Worm (Caenorhabditis elegans): Measurements from ENCODE around the gene sas-5.

sas-5 gene

ce11 chrV:11605227-11605626 is 5.3 kb upstream of the sas-5 start:
- TF ChIP-seq mls-2 (tag; optimal IDR thresholded peaks at IDR 0.05) = no peak
- no peak for TF ChIP-seq flh-1 (GFP tag; optimal IDR thresholded peaks at IDR 0.05)
- TF ChIP-seq pha-4 (tag; optimal IDR thresholded peaks at IDR 0.05) = no peak
- no peak for TF ChIP-seq lin-32 (GFP tag; optimal IDR thresholded peaks at IDR 0.05)
- TF ChIP-seq tbx-8 (GFP tag; optimal IDR thresholded peaks at IDR 0.05) = no peak
- no peak for TF ChIP-seq ceh-39 (tag; optimal IDR thresholded peaks at IDR 0.05)
- TF ChIP-seq elt-1 (tag; optimal IDR thresholded peaks at IDR 0.05; ENCODE audit: borderline replicate concordance, insufficient read depth) = no peak
- no peak for TF ChIP-seq lin-13 (tag; optimal IDR thresholded peaks at IDR 0.05)
- no peak for TF ChIP-seq hlh-1 (tag; optimal IDR thresholded peaks at IDR 0.05)
- no peak for TF ChIP-seq sptf-1 (tag; optimal IDR thresholded peaks at IDR 0.05)
- no peak for TF ChIP-seq ham-2 (GFP tag; optimal IDR thresholded peaks at IDR 0.05)
- no peak for TF ChIP-seq mep-1 (tag; optimal IDR thresholded peaks at IDR 0.05)
- no peak for TF ChIP-seq unc-120 (tag; optimal IDR thresholded peaks at IDR 0.05; ENCODE audit: poor library complexity, severe bottlenecking)
- no peak for TF ChIP-seq zip-8 (tag; optimal IDR thresholded peaks at IDR 0.05)
- TF ChIP-seq ces-1 (GFP tag; optimal IDR thresholded peaks at IDR 0.05) = no peak
- TF ChIP-seq mab-5 (tag; optimal IDR thresholded peaks at IDR 0.05) = no peak
- TF ChIP-seq elt-3 (tag; optimal IDR thresholded peaks at IDR 0.05) = no peak
- TF ChIP-seq unc-39 (tag; optimal IDR thresholded peaks at IDR 0.05) = no peak

DNA sequence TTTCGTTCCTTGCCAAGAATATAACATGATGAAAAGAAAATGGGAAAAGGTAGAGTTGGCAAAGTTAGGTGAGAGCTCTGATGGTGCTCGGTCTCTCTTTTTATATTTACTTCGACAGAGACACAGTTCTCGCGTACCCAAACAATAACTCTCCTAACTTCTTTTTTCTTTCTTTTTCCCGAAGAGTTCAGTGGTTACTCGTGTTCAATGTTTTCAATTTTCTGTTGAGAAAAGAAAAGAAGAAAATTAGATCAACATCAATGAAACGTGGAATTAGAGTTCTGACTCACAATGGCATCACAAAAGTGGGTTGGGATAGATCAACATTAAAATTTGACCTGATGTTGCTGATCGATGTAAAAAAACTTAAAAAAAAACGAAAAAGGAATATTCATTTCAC is 4.1 kb upstream of the sas-5 start, which contains the start of gene idpp-16:
idpp-16 (minus strand) TSS at position 101 of the 400 bp plus-strand sequence.
- TF ChIP-seq zip-8 (tag; optimal IDR thresholded peaks at IDR 0.05) (no peak), bed-3 (GFP tag; optimal IDR thresholded peaks at IDR 0.05) (no peak), ces-1 (GFP tag; optimal IDR thresholded peaks at IDR 0.05) (no peak), tbx-8 (GFP tag; optimal IDR thresholded peaks at IDR 0.05) (no peak), sem-2 (GFP tag; optimal IDR thresholded peaks at IDR 0.05) (no peak), lin-32 (GFP tag; optimal IDR thresholded peaks at IDR 0.05) (no peak), unc-62 (GFP tag; optimal IDR thresholded peaks at IDR 0.05) (no peak), elt-1 (tag; optimal IDR thresholded peaks at IDR 0.05; ENCODE audit: borderline replicate concordance, insufficient read depth) (no peak), mep-1 (tag; optimal IDR thresholded peaks at IDR 0.05) (no peak), ceh-39 (tag; optimal IDR thresholded peaks at IDR 0.05) (no peak), blmp-1 (tag; optimal IDR thresholded peaks at IDR 0.05) (no peak), hlh-1 (tag; optimal IDR thresholded peaks at IDR 0.05) (no peak)

- no peak for TF ChIP-seq sem-2 (GFP tag; optimal IDR thresholded peaks at IDR 0.05)
- TF ChIP-seq nhr-28 (tag; optimal IDR thresholded peaks at IDR 0.05) = no peak
- no peak for TF ChIP-seq lsy-2 (tag; optimal IDR thresholded peaks at IDR 0.05)
- no peak for TF ChIP-seq unc-39 (tag; optimal IDR thresholded peaks at IDR 0.05)
- no peak for TF ChIP-seq unc-62 (GFP tag; optimal IDR thresholded peaks at IDR 0.05)
- TF ChIP-seq hlh-1 (tag; optimal IDR thresholded peaks at IDR 0.05) = no peak
- no peak for TF ChIP-seq blmp-1 (tag; optimal IDR thresholded peaks at IDR 0.05)
- no peak for TF ChIP-seq elt-1 (tag; optimal IDR thresholded peaks at IDR 0.05; ENCODE audit: borderline replicate concordance, insufficient read depth)
- TF ChIP-seq nhr-76 (tag; optimal IDR thresholded peaks at IDR 0.05) = no peak
- TF ChIP-seq nhr-2 (tag; optimal IDR thresholded peaks at IDR 0.05) = no peak
- no peak for TF ChIP-seq ceh-39 (tag; optimal IDR thresholded peaks at IDR 0.05)
These were observed 488 bp upstream of the sas-5 start, which contains the start of gene piit-1 for ce11 chrV:11610049-11610448. Gene piit-1, minus strand, starts transcription at chrV:11610149.

DNA sequence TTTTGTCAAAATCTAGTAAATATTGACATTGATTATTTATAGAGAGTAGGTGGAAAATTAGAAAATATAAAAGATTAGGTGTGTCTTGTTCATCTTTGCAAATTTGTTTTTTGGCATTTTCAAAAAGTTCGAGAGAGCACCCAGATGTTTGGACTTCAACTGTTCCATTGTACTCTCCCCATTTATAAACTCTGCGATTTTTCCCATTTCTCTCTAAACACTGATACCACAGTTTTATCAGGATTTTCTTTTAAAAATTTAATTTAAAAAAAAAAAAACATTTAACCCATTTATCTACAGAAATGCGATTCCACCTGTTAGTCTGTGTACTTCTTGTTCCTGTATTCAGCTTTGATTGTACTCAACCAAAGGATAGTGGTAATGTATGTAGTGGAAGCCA is 2.5 kb downstream of the sas-5 start, which contains the start of gene tag-290:
tag-290 (plus strand) TSS at position 301 of the 400 bp plus-strand sequence.
- TF ChIP-seq ceh-39 (tag; optimal IDR thresholded peaks at IDR 0.05) (no peak), mab-5 (tag; optimal IDR thresholded peaks at IDR 0.05) (no peak)

DNA sequence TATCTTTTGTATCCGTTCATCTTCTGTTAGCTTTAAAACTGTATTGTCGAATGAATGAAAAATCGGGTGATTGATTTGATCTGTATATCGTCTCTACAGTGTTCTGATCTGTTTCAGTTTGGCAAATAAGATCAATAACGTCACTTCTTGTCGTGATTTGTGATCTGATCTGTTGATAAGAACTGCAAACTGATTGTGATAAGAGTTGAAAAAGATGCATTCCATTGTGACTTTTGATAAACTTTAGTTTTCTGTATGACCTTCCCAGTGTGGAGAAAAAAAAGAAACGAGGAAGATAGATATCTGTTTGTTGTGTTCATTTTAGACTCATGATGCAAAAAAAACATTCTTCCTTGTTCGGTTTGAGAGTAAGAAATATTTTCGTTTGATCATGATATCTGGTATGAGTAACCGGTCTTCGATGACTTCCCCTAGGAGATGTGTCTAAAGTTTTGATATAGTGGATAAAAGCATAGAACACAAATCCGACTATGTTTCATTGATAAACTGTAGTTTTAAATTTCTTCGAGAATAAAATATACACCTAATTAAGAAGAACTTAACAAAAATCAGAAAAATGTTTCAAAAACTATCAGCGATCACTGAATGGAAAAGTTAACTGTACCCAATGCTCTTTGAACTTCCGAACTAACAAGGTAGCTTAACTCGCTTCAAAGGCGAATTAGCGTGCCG is 4.4 kb downstream of the sas-5 start:
- TF ChIP-seq ceh-43 (GFP tag; optimal IDR thresholded peaks at IDR 0.05) = no peak
- TF ChIP-seq elt-1 (tag; optimal IDR thresholded peaks at IDR 0.05; ENCODE audit: borderline replicate concordance, insufficient read depth) = peak; percentile 67

Data from whole organism, mixed stage, embryonic.